Fruit fly (Drosophila melanogaster) whole organism: ENCODE measurements around the gene CG9471.

Source experiments
- CG8478 ChIP-seq: fragments of >200 bp; optimal IDR thresholded peaks from 2 replicates; lab custom pipeline; 2018; ENCODE audit warnings: inconsistent platforms
- Dll ChIP-seq: fragments of >200 bp; optimal IDR thresholded peaks from 2 replicates; lab custom pipeline; 2017
- EcR ChIP-seq, 2 experiments: fragments of >200 bp; optimal IDR thresholded peaks; 2 replicates each; lab custom pipeline; 2017; ENCODE audit warnings: missing biosample characterization in 2 of 2, missing genetic modification characterization in 2 of 2, missing genetic modification reagents in 2 of 2
- pan ChIP-seq: fragments of >200 bp; optimal IDR thresholded peaks from 2 replicates; lab custom pipeline; 2017
- psq ChIP-seq: fragments of >200 bp; optimal IDR thresholded peaks from 2 replicates; lab custom pipeline; 2017
- usp ChIP-seq: fragments of >200 bp; optimal IDR thresholded peaks from 2 replicates; lab custom pipeline; 2017; ENCODE audit warnings: missing biosample characterization, missing genetic modification characterization, mixed read lengths

DNA sequence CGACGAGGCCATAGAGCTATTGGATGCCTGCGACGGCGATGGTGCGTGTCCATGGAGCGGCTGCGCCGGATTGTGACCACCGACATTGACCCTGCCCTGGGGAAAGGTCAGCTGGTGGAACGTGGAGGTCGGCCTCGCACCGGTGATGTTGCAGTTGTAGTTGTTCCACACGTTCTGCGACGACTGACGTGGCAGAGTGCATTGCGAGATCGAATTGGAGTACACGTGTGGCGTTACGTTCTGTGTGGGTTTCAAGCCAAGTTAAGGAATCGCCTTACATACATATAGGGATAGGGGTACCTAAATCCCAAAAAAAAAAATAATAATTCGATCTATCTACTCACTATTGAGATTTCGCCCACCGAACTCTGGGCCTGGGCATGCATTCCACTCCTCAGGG lies 36.2 kb downstream of the CG9471 start:
- TF ChIP-seq EcR (GFP tag; optimal IDR thresholded peaks at IDR 0.05; lab: Kevin White, UChicago) (no peak), Dll (lab: Kevin White, UChicago) (no peak), psq (lab: Kevin White, UChicago) (no peak), pan (lab: Kevin White, UChicago) (no peak), usp (no peak), CG8478 (lab: Kevin White, UChicago) (no peak)
